Fruit fly (Drosophila melanogaster): ENCODE results near the gene Msh6.

Gene Msh6

dm6 chr3L:15158330-15159114 lies at the start of gene Msh6, which contains the start of gene Prp31:
TSS of gene Msh6 (minus strand) at chr3L:15158562.
TSS of gene Prp31 (plus strand) at chr3L:15159100.
- TF ChIP-seq CG8478 (optimal IDR thresholded peaks at IDR 0.05) (no peak), CTCF (optimal IDR thresholded peaks at IDR 0.05) (no peak)

DNA sequence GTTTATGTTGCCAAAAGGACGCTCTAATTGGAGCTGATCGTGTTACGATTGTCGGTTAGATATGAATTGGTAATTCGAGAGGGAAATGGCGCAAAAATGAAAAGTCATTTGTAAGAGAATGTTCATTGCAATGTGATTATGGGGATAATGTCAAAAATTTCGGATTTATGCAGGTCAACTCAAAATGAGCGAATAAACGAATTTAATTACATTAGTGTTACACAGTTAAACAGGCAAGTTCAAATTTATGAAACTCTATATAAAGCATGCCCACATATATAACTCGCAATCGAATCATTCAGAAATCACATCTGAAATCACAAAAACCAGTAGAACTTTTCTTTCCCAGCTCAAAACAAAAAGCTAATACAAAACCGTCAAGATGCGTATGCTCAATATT lies 49.2 kb upstream of the Msh6 start, which contains the start of gene Prx1:
TSS of gene Prx1 (plus strand) at position 301 of the 400 bp plus-strand sequence.
- TF ChIP-seq CTCF (optimal IDR thresholded peaks at IDR 0.05), result no peak
- TF ChIP-seq CG8478 (optimal IDR thresholded peaks at IDR 0.05), result no peak

DNA sequence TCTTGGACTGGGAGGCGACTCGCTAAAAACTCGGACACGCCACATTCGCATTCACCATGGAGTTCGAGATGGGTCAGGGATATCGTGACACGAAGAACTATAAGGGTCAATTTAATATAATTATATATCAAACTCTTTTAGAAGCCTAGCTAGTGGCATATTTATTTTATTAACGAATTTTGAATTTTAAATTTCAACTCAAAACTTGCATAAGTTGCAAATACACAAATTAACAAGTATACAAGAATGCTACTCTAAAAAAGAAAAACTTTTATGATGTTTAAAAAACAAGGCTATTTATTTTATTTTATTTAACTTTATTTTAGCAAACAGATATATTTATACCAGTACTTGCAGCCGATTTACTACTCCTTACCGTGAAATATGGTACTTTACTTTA lies 47.7 kb upstream of the Msh6 start:
- TF ChIP-seq CTCF (optimal IDR thresholded peaks at IDR 0.05) (no peak), CG8478 (optimal IDR thresholded peaks at IDR 0.05) (no peak)

dm6 chr3L:15203585-15203984 lies 45.2 kb upstream of the Msh6 start:
- TF ChIP-seq CTCF (optimal IDR thresholded peaks at IDR 0.05) (no peak), CG8478 (optimal IDR thresholded peaks at IDR 0.05) (no peak)

- no peak for TF ChIP-seq CTCF (optimal IDR thresholded peaks at IDR 0.05)
- TF ChIP-seq CG8478 (optimal IDR thresholded peaks at IDR 0.05), result no peak
Measured at dm6 chr3L:15203097-15203496, 44.7 kb upstream of the Msh6 start.

- TF ChIP-seq CTCF (optimal IDR thresholded peaks at IDR 0.05) (no peak), CG8478 (optimal IDR thresholded peaks at IDR 0.05) (no peak)
Measured at dm6 chr3L:15201351-15201750, 43.0 kb upstream of the Msh6 start.

DNA sequence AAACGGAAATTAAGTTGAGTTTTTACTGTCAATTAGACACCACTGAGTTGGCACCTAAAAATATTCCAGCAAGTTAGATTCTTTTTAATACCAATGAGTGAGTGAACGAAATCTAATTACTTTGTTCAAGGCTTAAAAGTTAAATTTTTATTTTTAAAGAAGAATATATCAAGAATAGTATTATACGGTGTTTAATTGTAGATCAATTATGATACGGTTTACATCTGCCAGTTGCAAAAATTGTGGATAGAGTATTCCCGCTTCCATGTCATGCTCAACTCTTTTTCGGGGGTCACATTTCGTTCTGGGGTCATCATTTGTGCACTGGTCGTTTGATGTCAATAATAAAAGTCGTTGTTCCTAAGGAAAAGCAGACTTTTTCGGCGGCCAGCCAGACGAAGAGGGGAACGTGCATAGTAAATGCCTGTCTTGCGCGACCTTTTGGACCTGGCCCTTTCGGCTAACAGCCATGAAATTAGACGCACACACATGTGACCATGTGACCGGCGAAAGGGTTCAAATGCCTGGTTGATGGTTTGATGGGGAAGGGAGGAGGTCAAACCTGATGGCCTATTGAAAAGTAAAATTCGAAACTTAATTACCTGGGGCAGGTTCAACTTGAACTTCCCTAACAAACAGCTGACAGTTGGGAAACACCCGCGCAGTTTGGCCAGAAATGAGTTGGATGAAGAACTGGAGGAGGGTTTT lies 42.1 kb upstream of the Msh6 start:
- no peak for TF ChIP-seq CG8478 (optimal IDR thresholded peaks at IDR 0.05)
- TF ChIP-seq CTCF (optimal IDR thresholded peaks at IDR 0.05), result no peak

DNA sequence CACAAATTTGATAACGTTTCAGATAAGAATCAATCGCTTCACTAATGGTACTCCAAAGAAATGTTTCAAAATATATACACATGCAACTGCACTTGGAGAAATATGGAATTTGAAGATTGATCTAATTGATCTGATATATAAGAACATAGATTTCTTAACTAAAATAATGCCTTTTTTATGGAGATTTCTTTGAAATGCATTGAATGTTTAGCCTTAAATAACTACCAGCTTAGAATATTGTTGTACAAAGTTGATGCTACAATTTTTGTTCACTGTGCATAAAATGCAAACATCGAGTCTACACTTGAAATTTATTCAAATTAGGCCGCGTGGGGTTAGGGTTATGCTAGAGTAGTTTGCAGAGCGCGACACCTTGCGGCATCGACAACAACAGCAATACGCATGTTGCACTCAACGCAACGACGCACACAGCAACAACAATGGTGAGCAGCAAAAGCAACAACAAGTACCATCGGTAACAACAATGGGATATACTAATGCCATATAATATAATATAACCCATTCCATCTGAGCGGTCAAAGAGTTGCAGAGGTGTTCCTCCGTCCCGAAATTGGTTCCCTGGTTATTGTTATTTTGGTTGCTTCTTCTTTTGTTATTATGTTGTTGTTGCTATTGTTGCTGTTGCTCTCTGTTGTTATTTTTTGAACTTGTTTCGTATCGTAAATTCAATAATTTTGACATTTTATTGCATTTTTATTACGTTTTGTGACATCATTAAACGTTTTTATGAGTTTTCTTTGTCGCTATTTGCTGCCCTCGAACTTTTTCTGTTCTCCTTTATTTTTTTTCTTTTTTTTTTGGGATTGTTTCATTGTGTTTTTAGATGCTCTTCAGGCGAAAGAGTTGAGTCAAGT lies 41.1 kb upstream of the Msh6 start:
- TF ChIP-seq CG8478 (optimal IDR thresholded peaks at IDR 0.05), result no peak
- no peak for TF ChIP-seq CTCF (optimal IDR thresholded peaks at IDR 0.05)

- TF ChIP-seq CG8478 (optimal IDR thresholded peaks at IDR 0.05) (no peak), CTCF (optimal IDR thresholded peaks at IDR 0.05) (no peak)
Measured at dm6 chr3L:15197978-15198377, 39.6 kb upstream of the Msh6 start.

dm6 chr3L:15196711-15197320 lies 38.5 kb upstream of the Msh6 start:
- TF ChIP-seq CG8478 (optimal IDR thresholded peaks at IDR 0.05) (no peak), CTCF (optimal IDR thresholded peaks at IDR 0.05) (no peak)

- no peak for TF ChIP-seq CTCF (optimal IDR thresholded peaks at IDR 0.05)
- no peak for TF ChIP-seq CG8478 (optimal IDR thresholded peaks at IDR 0.05)
Measured at dm6 chr3L:15196189-15196588, 37.8 kb upstream of the Msh6 start.

DNA sequence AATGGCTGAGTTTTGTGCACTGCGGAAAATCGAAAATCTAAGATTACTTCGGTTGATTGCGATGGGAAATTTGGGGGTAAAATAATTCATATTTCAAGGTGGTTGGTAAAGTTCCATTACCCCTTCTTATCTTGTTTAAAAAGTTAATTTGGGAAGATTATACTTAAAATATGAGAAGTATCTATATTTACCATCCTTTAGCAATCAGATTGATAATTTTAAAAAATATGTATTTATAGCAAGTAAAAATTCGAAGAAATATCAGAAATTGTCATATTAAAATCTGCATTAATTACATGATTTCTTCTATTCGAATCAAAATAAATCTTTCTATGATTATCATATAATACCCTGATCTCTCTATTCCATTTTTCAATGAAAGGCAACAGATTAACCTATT lies 37.2 kb upstream of the Msh6 start:
- TF ChIP-seq CTCF (optimal IDR thresholded peaks at IDR 0.05) (no peak), CG8478 (optimal IDR thresholded peaks at IDR 0.05) (no peak)

DNA sequence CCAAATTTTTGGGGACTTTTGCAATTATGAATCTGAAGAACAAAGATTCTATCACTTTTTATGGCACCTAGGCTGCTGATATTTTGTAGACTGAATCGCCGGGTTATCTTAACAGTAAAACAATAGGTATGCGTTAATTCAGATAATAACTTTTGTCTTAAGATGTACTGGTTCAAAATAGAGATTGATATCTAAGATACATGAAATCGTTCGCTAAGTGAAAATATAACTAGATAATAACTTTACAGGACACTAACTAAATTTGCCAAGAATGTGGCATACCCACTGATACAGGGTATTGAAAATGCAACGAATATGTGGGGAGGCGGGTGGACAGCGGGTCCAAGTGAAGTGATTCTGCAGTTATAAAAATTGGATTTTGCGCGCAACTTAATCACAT lies 33.8 kb upstream of the Msh6 start:
- TF ChIP-seq CG8478 (optimal IDR thresholded peaks at IDR 0.05), result no peak
- no peak for TF ChIP-seq CTCF (optimal IDR thresholded peaks at IDR 0.05)

DNA sequence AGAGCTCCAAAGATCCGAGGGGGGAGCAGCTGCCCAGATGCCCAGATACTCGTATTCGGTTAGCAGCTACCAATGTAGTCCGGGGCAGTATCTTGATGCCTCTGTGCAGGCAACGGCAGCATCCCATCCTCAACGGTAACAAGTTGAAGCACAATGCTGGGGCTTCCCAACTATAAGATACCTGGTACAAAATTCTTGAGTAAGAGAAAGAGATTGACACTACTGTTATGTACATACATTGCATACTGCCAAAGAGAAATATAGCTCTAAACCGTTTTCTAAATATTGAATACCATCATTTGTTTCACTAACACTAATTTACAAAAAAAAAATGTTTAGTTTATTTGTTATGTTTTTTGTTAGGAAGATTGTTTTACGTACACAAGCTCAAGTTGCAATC lies 31.3 kb upstream of the Msh6 start:
- TF ChIP-seq CG8478 (optimal IDR thresholded peaks at IDR 0.05), result no peak
- TF ChIP-seq CTCF (optimal IDR thresholded peaks at IDR 0.05), result no peak

- TF ChIP-seq CG8478 (optimal IDR thresholded peaks at IDR 0.05) (no peak), CTCF (optimal IDR thresholded peaks at IDR 0.05) (no peak)
Measured at dm6 chr3L:15188735-15189134, 30.4 kb upstream of the Msh6 start.

Data from S2 (cell line).